Worm (Caenorhabditis elegans): ENCODE measurements around the gene K11D12.11.
"Not testable (repeated sequence)": the region's sequence is repeated elsewhere in the genome, so short reads cannot be mapped to it uniquely, and the experiment has no call there.

K11D12.11 gene

DNA sequence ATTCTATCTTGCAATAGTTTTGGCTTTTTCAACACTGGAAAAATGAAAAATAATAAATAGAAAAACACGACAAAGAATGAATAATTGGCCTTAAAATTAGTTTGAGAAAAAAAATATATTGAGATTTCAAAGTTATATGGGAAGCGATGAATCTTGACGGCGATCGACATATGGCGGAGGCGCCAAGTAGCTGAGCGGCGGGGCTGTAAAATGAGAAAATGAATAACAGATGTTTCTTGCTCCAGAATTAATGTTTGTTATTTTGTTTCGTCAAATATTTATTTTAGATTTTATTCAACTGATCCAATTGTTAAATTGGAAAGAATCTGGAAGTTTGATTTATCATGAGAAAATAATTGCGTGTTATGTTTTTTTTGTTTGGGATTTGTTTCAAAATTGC, at the start of gene K11D12.11:
K11D12.11 (minus strand) TSS at position 42 of the 400 bp plus-strand sequence.
- TF ChIP-seq hlh-8 (tag; optimal IDR thresholded peaks at IDR 0.05), result peak; percentile 75
- no peak for TF ChIP-seq gmeb-2 (tag; optimal IDR thresholded peaks at IDR 0.05)

DNA sequence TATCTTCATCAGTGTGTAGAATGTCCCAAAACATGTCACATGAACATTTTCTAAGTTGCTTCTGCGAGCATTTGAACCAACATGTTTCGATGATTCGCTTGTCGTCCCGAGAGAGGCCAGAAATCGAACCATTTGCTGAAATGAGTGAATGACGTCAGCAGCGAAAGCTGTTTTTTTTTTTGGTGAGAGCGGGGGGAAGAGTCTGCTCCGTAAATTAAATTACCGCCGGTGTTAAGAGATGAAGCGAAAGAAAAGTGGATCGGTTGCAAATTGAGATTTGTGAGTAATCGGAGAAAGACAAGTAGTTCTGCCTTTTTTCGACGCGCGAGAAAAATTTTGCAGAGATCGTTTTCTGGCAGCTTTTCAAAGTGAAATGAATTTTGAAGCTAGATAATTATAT, 48.9 kb upstream of the K11D12.11 start:
- no peak for TF ChIP-seq fkh-6 (tag; optimal IDR thresholded peaks at IDR 0.05)
- TF ChIP-seq sox-2 (GFP tag; IDR thresholded peaks at IDR 0.05), result no peak
- peak; percentile 55 for TF ChIP-seq unc-42 (tag; optimal IDR thresholded peaks at IDR 0.05)
- no peak for TF ChIP-seq tbx-2 (tag; optimal IDR thresholded peaks at IDR 0.05)

DNA sequence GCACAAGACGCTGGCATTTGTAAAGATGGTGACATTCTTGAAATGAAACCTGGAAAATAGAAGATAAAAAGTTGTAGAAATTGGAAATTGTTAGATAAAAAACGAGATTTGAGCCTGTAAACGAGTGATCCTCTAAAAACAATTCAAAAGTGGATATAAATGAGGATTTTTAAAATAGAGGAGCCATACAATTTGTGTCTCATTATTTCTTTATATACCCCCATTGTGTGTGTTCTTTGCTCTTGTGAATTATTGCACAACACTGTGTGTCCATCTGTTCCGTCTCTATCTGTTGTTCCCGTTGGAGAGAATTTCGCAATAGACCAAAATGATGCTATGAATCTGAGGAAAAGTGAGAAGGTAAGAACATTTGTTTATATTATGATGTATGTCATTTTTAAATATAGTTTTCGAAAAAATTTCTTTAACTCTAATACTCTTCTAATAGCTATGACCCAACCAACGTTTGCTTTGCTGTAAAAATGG, 47.6 kb upstream of the K11D12.11 start, which contains the start of gene Y58A7A.5:
Y58A7A.5 (minus strand) TSS at position 51 of the 486 bp plus-strand sequence.
- TF ChIP-seq ceh-9 (tag; optimal IDR thresholded peaks at IDR 0.05) (no peak), lim-6 (tag; optimal IDR thresholded peaks at IDR 0.05) (no peak), hlh-15 (tag; optimal IDR thresholded peaks at IDR 0.05) (no peak), T23F11.4 (GFP tag; optimal IDR thresholded peaks at IDR 0.05) (no peak), pqm-1 (tag; optimal IDR thresholded peaks at IDR 0.05) (no peak), fkh-6 (tag; optimal IDR thresholded peaks at IDR 0.05) (no peak)

DNA sequence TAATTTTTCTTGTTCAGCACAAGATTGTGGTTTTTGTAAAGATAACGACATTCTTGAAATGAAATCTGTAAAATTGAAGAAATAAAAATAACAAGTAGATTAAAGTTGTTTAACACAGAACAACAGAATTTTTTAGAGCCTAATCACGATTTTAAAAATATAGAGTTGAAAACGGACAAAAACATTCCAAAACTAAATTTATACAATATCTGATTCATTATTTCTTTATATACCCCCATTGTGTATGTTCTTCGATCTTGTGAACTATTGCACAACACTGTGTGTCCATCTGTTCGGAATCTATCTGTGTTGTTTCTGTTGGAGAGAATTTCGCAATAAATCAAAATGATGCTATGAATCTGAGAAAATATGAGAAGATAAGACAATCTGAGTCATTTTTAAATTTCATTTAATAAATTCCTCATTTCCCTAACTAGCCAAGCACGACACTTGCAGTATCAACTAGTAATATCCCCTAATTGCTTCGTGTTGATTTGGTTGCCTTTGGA, 45.6 kb upstream of the K11D12.11 start, which contains the start of gene Y58A7A.4:
Y58A7A.4 (minus strand) TSS at position 51 of the 509 bp plus-strand sequence.
- no peak for TF ChIP-seq eyg-1 (tag; optimal IDR thresholded peaks at IDR 0.05)
- TF ChIP-seq ceh-6 (GFP tag; optimal IDR thresholded peaks at IDR 0.05), result no peak
- no peak for TF ChIP-seq syd-9 (tag; optimal IDR thresholded peaks at IDR 0.05)
- no peak for TF ChIP-seq ets-4 (tag; optimal IDR thresholded peaks at IDR 0.05)
- TF ChIP-seq che-1 (tag; optimal IDR thresholded peaks at IDR 0.05), result no peak
- TF ChIP-seq zip-5 (tag; optimal IDR thresholded peaks at IDR 0.05), result no peak
- TF ChIP-seq K02D7.2 (tag; optimal IDR thresholded peaks at IDR 0.05), result no peak
- TF ChIP-seq dmd-4 (tag; optimal IDR thresholded peaks at IDR 0.05; ENCODE audit: borderline replicate concordance), result no peak
- TF ChIP-seq ceh-14 (tag; optimal IDR thresholded peaks at IDR 0.05), result no peak
- TF ChIP-seq nhr-11 (tag; optimal IDR thresholded peaks at IDR 0.05), result no peak
- no peak for TF ChIP-seq pag-3 (tag; optimal IDR thresholded peaks at IDR 0.05; ENCODE audit: borderline replicate concordance)
- no peak for TF ChIP-seq fkh-10 (GFP tag; optimal IDR thresholded peaks at IDR 0.05)
- TF ChIP-seq ama-1 (optimal IDR thresholded peaks at IDR 0.05), result no peak

DNA sequence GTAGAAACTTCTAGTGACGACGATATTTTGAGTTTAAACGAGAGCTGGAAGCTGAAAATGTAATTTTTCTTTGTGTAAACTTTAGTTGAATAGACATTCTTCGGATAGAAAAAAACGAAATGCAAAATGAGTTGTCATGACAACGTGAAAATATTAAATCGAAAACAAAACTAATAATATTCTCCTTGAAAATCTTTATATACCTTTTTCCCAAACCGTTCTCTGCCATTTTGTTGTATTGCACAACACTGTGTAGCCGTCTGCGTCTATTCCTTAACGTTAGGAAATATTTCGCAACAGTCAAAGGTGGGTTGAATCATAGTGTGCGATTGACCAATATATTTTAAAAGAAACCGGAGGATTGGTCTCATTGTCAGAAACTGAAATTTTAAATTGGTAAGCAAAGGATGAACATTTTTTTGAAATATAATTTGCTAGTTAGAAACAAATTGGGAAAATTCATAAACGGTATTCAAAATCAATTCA, 41.5 kb upstream of the K11D12.11 start, which contains the start of gene Y58A7A.3:
Y58A7A.3 (minus strand) TSS at position 51 of the 486 bp plus-strand sequence.
- TF ChIP-seq nfya-1 (tag; optimal IDR thresholded peaks at IDR 0.05), result peak; percentile 20
- no peak for TF ChIP-seq T23F11.4 (GFP tag; optimal IDR thresholded peaks at IDR 0.05)
- TF ChIP-seq K09A11.1 (tag; optimal IDR thresholded peaks at IDR 0.05; ENCODE audit: insufficient read depth), result no peak

DNA sequence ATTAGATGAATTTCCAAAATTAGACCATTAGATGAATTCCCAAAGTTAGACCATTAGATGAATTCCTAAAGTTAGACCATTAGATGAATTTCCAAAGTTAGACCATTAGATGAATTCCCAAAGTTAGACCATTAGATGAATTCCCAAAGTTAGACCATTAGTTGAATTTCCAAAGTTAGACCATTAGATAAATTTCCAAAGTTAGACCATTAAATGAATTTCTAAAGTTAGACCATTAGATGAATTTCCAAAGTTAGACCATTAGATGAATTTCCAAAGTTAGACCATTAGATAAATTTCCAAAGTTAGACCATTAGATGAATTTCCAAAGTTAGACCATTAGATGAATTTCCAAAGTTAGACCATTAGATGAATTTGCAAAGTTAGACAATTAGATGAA, 35.9 kb upstream of the K11D12.11 start:
- TF ChIP-seq ceh-45 (GFP tag; IDR thresholded peaks at IDR 0.05) (peak; percentile 84), sox-2 (GFP tag; IDR thresholded peaks at IDR 0.05) (0 out of 2 replicates have a peak, but pooled peaks have one; percentile 40), unc-3 (GFP tag; conservative IDR thresholded peaks at IDR 0.05) (peak; percentile 60)
- not testable (repeated sequence) for TF ChIP-seq unc-3 (tag; optimal IDR thresholded peaks at IDR 0.05)

DNA sequence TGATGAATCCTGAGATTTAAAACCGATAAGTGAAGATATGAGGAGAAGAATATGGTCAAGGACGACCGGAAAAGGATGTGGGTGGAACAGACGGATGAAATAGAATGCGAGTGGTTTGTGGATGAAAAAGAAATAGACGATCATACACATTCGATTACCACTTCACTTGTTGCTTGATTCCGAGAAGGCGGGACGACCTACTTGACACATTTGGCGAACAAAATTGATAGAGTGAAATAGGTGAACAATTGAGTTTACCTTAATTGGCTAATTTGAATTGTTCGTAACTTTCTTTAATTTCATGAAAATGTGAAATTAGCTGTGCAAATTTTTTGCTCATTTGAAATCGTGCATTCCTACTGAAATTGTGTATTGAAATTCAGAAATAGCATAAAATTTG, 32.7 kb upstream of the K11D12.11 start, which contains the start of gene Y58A7A.2:
Y58A7A.2 (minus strand) TSS at position 101 of the 400 bp plus-strand sequence.
- no peak for TF ChIP-seq sox-4 (tag; optimal IDR thresholded peaks at IDR 0.05)
- TF ChIP-seq nhr-11 (tag; optimal IDR thresholded peaks at IDR 0.05), result no peak
- TF ChIP-seq tbx-2 (tag; optimal IDR thresholded peaks at IDR 0.05), result no peak
- no peak for TF ChIP-seq hlh-15 (tag; optimal IDR thresholded peaks at IDR 0.05)
- TF ChIP-seq ceh-34 (tag; optimal IDR thresholded peaks at IDR 0.05), result no peak
- TF ChIP-seq sox-2 (GFP tag; IDR thresholded peaks at IDR 0.05), result no peak
- no peak for TF ChIP-seq fax-1 (tag; optimal IDR thresholded peaks at IDR 0.05)
